Worm (Caenorhabditis elegans) whole organism, young adult: ENCODE data around the gene Y50D4A.5.
"Not testable (repeated sequence)": the region's sequence is repeated elsewhere in the genome, so short reads cannot be mapped to it uniquely, and the experiment has no call there.

ENCODE experiments used
- F52B5.7 ChIP-seq: sonication (generic microtip); optimal IDR thresholded peaks from 2 replicates; lab custom pipeline; 2016; ENCODE audit warnings: mild to moderate bottlenecking, missing genetic modification characterization, missing compliant biosample characterization
- dpl-1 ChIP-seq: fragments of 150-350 bp; optimal IDR thresholded peaks from 2 replicates; lab custom pipeline; 2014; ENCODE audit warnings: missing biosample characterization, missing genetic modification reagents, missing genetic modification characterization
- ekl-4 ChIP-seq: fragments of 200-800 bp; sonication (Bioruptor generic); IDR thresholded peaks from 2 replicates; pipeline ENCODE4 v1.3.6; 2022; ENCODE audit warnings: missing genetic modification reagents, missing genetic modification characterization, missing compliant biosample characterization
- lsy-27 ChIP-seq: sonication (generic microtip); optimal IDR thresholded peaks from 2 replicates; lab custom pipeline; 2017; ENCODE audit warnings: missing genetic modification characterization, mild to moderate bottlenecking, missing compliant biosample characterization, antibody characterized with exemption, missing genotype, borderline replicate concordance; ENCODE audit not compliant: insufficient read depth
- mcd-1 ChIP-seq: fragments of 200-800 bp; sonication (Bioruptor generic); IDR thresholded peaks from 2 replicates; pipeline ENCODE4 v1.3.6; 2022; ENCODE audit warnings: missing genetic modification reagents, missing genetic modification characterization, missing compliant biosample characterization
- nfya-1 ChIP-seq: sonication (generic microtip); optimal IDR thresholded peaks from 2 replicates; lab custom pipeline; 2017; ENCODE audit warnings: antibody characterized with exemption, missing compliant biosample characterization, missing genetic modification characterization, borderline replicate concordance; ENCODE audit not compliant: insufficient read depth
- sea-2 ChIP-seq: fragments of 200-800 bp; sonication (Bioruptor generic); IDR thresholded peaks from 2 replicates; pipeline ENCODE4 v1.3.6; 2022; ENCODE audit warnings: missing genetic modification characterization, missing compliant biosample characterization

DNA sequence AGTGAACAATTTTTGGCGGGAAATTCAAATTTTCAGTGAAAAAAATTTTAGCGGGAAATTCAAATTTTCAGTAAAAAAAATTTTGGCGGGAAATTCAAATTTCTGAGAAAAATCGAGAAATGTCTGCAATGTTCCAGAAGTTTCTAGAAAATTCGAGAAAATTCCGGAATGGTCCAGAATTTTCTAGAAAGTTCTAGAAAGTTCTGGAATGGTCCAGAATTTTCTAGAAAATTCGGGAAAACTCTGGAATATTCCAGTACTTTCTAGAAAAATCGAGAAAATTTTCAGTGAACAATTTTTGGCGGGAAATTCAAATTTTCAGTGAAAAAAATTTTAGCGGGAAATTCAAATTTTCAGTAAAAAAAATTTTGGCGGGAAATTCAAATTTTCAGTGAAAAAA lies 49.9 kb downstream of the Y50D4A.5 start:
- TF ChIP-seq lsy-27 (tag; lab: Kevin White, UChicago); F52B5.7 (tag; lab: Kevin White, UChicago); dpl-1 (GFP tag; lab: Kevin White, UChicago); nfya-1 (tag; lab: Kevin White, UChicago); sea-2 (GFP tag; lab: Robert Waterston, UW); mcd-1 (GFP tag; lab: Robert Waterston, UW); ekl-4 (GFP tag; lab: Robert Waterston, UW): not testable (repeated sequence)
